Fruit fly (Drosophila melanogaster) whole organism, adult: ENCODE measurements around the gene Ankle2.

Source experiments
- CG11617 ChIP-seq: fragments of 200-800 bp; sonication (Bioruptor generic); optimal IDR thresholded peaks from 2 replicates; lab custom pipeline; 2017; ENCODE audit warnings: mild to moderate bottlenecking, missing biosample characterization, missing genetic modification reagents, missing genetic modification characterization
- CG12768 ChIP-seq: fragments of 200-800 bp; sonication (Bioruptor generic); optimal IDR thresholded peaks from 2 replicates; lab custom pipeline; 2017; ENCODE audit warnings: missing biosample characterization, missing genetic modification characterization, mild to moderate bottlenecking, moderate library complexity, missing genetic modification reagents
- CG14711 ChIP-seq: fragments of 200-800 bp; sonication (Bioruptor generic); optimal IDR thresholded peaks from 2 replicates; lab custom pipeline; 2018; ENCODE audit warnings: missing biosample characterization, mild to moderate bottlenecking, missing genetic modification characterization, moderate library complexity
- CG1620 ChIP-seq: fragments of 200-800 bp; sonication (Bioruptor generic); optimal IDR thresholded peaks from 2 replicates; lab custom pipeline; 2016; ENCODE audit warnings: missing biosample characterization, missing genetic modification characterization
- CG33017 ChIP-seq: fragments of 200-800 bp; sonication (Bioruptor generic); optimal IDR thresholded peaks from 2 replicates; lab custom pipeline; 2018; ENCODE audit warnings: missing biosample characterization, mild to moderate bottlenecking, missing genetic modification characterization, moderate library complexity
- CG5204 ChIP-seq: fragments of 200-800 bp; sonication (Bioruptor generic); optimal IDR thresholded peaks from 2 replicates; lab custom pipeline; 2016; ENCODE audit warnings: missing biosample characterization, missing genetic modification characterization
- CG7045 ChIP-seq: fragments of 200-800 bp; sonication (Bioruptor generic); optimal IDR thresholded peaks from 2 replicates; lab custom pipeline; 2017; ENCODE audit warnings: missing biosample characterization, mild to moderate bottlenecking, missing genetic modification characterization
- CG7101 ChIP-seq: fragments of 200-800 bp; sonication (Bioruptor generic); optimal IDR thresholded peaks from 2 replicates; lab custom pipeline; 2018; ENCODE audit warnings: missing biosample characterization, mild to moderate bottlenecking, missing genetic modification characterization, moderate library complexity
- Clk ChIP-seq: fragments of 200-800 bp; sonication (Bioruptor generic); optimal IDR thresholded peaks from 2 replicates; lab custom pipeline; 2017; ENCODE audit warnings: missing biosample characterization, missing genetic modification characterization
- Crg-1 ChIP-seq: fragments of 200-800 bp; sonication (Bioruptor generic); optimal IDR thresholded peaks from 2 replicates; lab custom pipeline; 2016; ENCODE audit warnings: missing biosample characterization, missing genetic modification characterization
- Hr96 ChIP-seq: fragments of 200-800 bp; sonication (Bioruptor generic); optimal IDR thresholded peaks from 2 replicates; lab custom pipeline; 2016; ENCODE audit warnings: missing biosample characterization, missing genetic modification characterization
- Mnt ChIP-seq: fragments of 200-800 bp; sonication (Bioruptor generic); optimal IDR thresholded peaks from 2 replicates; lab custom pipeline; 2016; ENCODE audit warnings: missing biosample characterization, mild to moderate bottlenecking, missing genetic modification characterization
- bab1 ChIP-seq: fragments of 200-800 bp; sonication (Bioruptor generic); optimal IDR thresholded peaks from 3 replicates; lab custom pipeline; 2019; ENCODE audit warnings: missing biosample characterization, mild to moderate bottlenecking, missing genetic modification characterization, moderate library complexity
- cic ChIP-seq: fragments of 200-800 bp; sonication (Bioruptor generic); optimal IDR thresholded peaks from 2 replicates; lab custom pipeline; 2017; ENCODE audit warnings: missing biosample characterization, mild to moderate bottlenecking, missing genetic modification characterization, moderate library complexity
- cnc ChIP-seq, 2 experiments: fragments of >200 bp; optimal IDR thresholded peaks; 2 replicates each; lab custom pipeline; 2017
- kay ChIP-seq: fragments of 200-800 bp; sonication (Bioruptor generic); peaks from one replicate; lab custom pipeline; 2016; ENCODE audit warnings: missing biosample characterization, missing genetic modification characterization, borderline replicate concordance
- ovo ChIP-seq: fragments of 200-800 bp; sonication (Bioruptor generic); optimal IDR thresholded peaks from 2 replicates; lab custom pipeline; 2016; ENCODE audit warnings: missing biosample characterization, missing genetic modification characterization
- pad ChIP-seq: fragments of 200-800 bp; sonication (Bioruptor generic); optimal IDR thresholded peaks from 3 replicates; lab custom pipeline; 2017; ENCODE audit warnings: missing biosample characterization, missing genetic modification characterization, mild to moderate bottlenecking, moderate library complexity, missing genetic modification reagents
- tj ChIP-seq: fragments of 200-800 bp; sonication (Bioruptor generic); optimal IDR thresholded peaks from 3 replicates; lab custom pipeline; 2017; ENCODE audit warnings: missing biosample characterization, mild to moderate bottlenecking, missing genetic modification characterization, moderate library complexity
- toe ChIP-seq: fragments of 200-800 bp; sonication (Bioruptor generic); optimal IDR thresholded peaks from 2 replicates; lab custom pipeline; 2016; ENCODE audit warnings: missing biosample characterization, missing genetic modification characterization

Gene Ankle2

dm6 chrX:17578124-17578523 lies 905 bp downstream of the Ankle2 start:
- TF ChIP-seq pad (GFP tag; lab: Kevin White, UChicago) (no peak), cic (no peak), CG11617 (peak; percentile 2), ovo (GFP tag; lab: Kevin White, UChicago) (no peak), Clk (no peak), Crg-1 (GFP tag; lab: Kevin White, UChicago) (no peak), CG33017 (tag; lab: Kevin White, UChicago) (no peak), cnc (optimal IDR thresholded peaks at IDR 0.05; lab: Kevin White, UChicago) (no peak), CG7045 (GFP tag; lab: Kevin White, UChicago) (no peak), CG12768 (GFP tag; lab: Kevin White, UChicago) (no peak), toe (no peak), CG7101 (tag; lab: Kevin White, UChicago) (peak; percentile 21), CG1620 (GFP tag; lab: Kevin White, UChicago) (no peak), kay (GFP tag; lab: Kevin White, UChicago) (peak; percentile 56), CG14711 (tag; lab: Kevin White, UChicago) (no peak), CG5204 (GFP tag; lab: Kevin White, UChicago) (no peak), bab1 (GFP tag; lab: Kevin White, UChicago) (no peak), tj (no peak)

dm6 chrX:17577356-17577755 lies 1.7 kb downstream of the Ankle2 start:
- TF ChIP-seq Hr96 (GFP tag; lab: Kevin White, UChicago) (no peak), CG5204 (GFP tag; lab: Kevin White, UChicago) (no peak), Clk (no peak), CG33017 (tag; lab: Kevin White, UChicago) (no peak), kay (GFP tag; lab: Kevin White, UChicago) (no peak), pad (GFP tag; lab: Kevin White, UChicago) (no peak)

- TF ChIP-seq kay (GFP tag; lab: Kevin White, UChicago) (peak; percentile 45), CG7045 (GFP tag; lab: Kevin White, UChicago) (no peak), Mnt (no peak), ovo (GFP tag; lab: Kevin White, UChicago) (no peak), CG1620 (GFP tag; lab: Kevin White, UChicago) (no peak), Hr96 (GFP tag; lab: Kevin White, UChicago) (no peak)
Observed at dm6 chrX:17576606-17577005, 2.4 kb downstream of the Ankle2 start.

dm6 chrX:17575846-17576245 lies 3.2 kb downstream of the Ankle2 start:
- TF ChIP-seq cic: no peak
- peak; percentile 10 for TF ChIP-seq CG7045 (GFP tag; lab: Kevin White, UChicago)
- peak; percentile 18 for TF ChIP-seq bab1 (GFP tag; lab: Kevin White, UChicago)
- TF ChIP-seq pad (GFP tag; lab: Kevin White, UChicago): no peak

- TF ChIP-seq bab1 (GFP tag; lab: Kevin White, UChicago) (no peak), pad (GFP tag; lab: Kevin White, UChicago) (no peak), Crg-1 (GFP tag; lab: Kevin White, UChicago) (no peak), kay (GFP tag; lab: Kevin White, UChicago) (no peak), CG1620 (GFP tag; lab: Kevin White, UChicago) (no peak), Hr96 (GFP tag; lab: Kevin White, UChicago) (no peak), Clk (no peak), CG14711 (tag; lab: Kevin White, UChicago) (no peak), CG33017 (tag; lab: Kevin White, UChicago) (no peak), ovo (GFP tag; lab: Kevin White, UChicago) (no peak), Mnt (no peak), CG12768 (GFP tag; lab: Kevin White, UChicago) (no peak), CG11617 (no peak), CG7101 (tag; lab: Kevin White, UChicago) (no peak), toe (no peak), tj (no peak), cic (no peak)
Observed at dm6 chrX:17570912-17571609, 8.0 kb downstream of the Ankle2 start.

dm6 chrX:17569128-17569527 lies 9.9 kb downstream of the Ankle2 start, which contains the start of gene ppk23:
Gene ppk23 (minus strand): TSS chrX:17569228.
- no peak for TF ChIP-seq CG11617
- no peak for TF ChIP-seq bab1 (GFP tag; lab: Kevin White, UChicago)
- TF ChIP-seq ovo (GFP tag; lab: Kevin White, UChicago): no peak
- TF ChIP-seq CG7101 (tag; lab: Kevin White, UChicago): no peak
- no peak for TF ChIP-seq kay (GFP tag; lab: Kevin White, UChicago)
- TF ChIP-seq CG7045 (GFP tag; lab: Kevin White, UChicago): no peak
- TF ChIP-seq Clk: no peak
- TF ChIP-seq CG5204 (GFP tag; lab: Kevin White, UChicago): no peak
- no peak for TF ChIP-seq CG1620 (GFP tag; lab: Kevin White, UChicago)
- TF ChIP-seq toe: no peak
- no peak for TF ChIP-seq pad (GFP tag; lab: Kevin White, UChicago)
- no peak for TF ChIP-seq Mnt
- TF ChIP-seq tj: no peak

dm6 chrX:17566128-17566527 lies 12.9 kb downstream of the Ankle2 start:
- no peak for TF ChIP-seq Hr96 (GFP tag; lab: Kevin White, UChicago)
- TF ChIP-seq CG11617: no peak
- TF ChIP-seq CG33017 (tag; lab: Kevin White, UChicago): no peak
- no peak for TF ChIP-seq bab1 (GFP tag; lab: Kevin White, UChicago)
- TF ChIP-seq CG7045 (GFP tag; lab: Kevin White, UChicago): no peak
- no peak for TF ChIP-seq tj
- TF ChIP-seq cnc (optimal IDR thresholded peaks at IDR 0.05; lab: Kevin White, UChicago): no peak
- TF ChIP-seq kay (GFP tag; lab: Kevin White, UChicago): no peak
